Fruit fly (Drosophila melanogaster): ENCODE data around the gene CG12170.
A peak's percentile ranks its signal among the peaks of the same experiment; 100 is the strongest.

dm6 chr3R:5660198-5660893 is 23.3 kb downstream of the CG12170 start, which contains the start of gene Wdr33:
- TF ChIP-seq achi (GFP tag; optimal IDR thresholded peaks at IDR 0.05) (peak; percentile 35), CG8319 (GFP tag; optimal IDR thresholded peaks at IDR 0.05) (peak; percentile 6), eg (GFP tag; IDR thresholded peaks at IDR 0.05) (no peak), CG7368 (GFP tag; optimal IDR thresholded peaks at IDR 0.05) (no peak), CG32006 (GFP tag; optimal IDR thresholded peaks at IDR 0.05) (peak; percentile 60), topi (GFP tag; optimal IDR thresholded peaks at IDR 0.05) (peak; percentile 24), svp (GFP tag) (peak; percentile 68), vri (GFP tag; optimal IDR thresholded peaks at IDR 0.05) (no peak), CG4318 (GFP tag; optimal IDR thresholded peaks at IDR 0.05) (no peak), Eip78C (GFP tag) (peak; percentile 9), spab (GFP tag; optimal IDR thresholded peaks at IDR 0.05) (no peak), Eip75B (GFP tag; optimal IDR thresholded peaks at IDR 0.05) (peak; percentile 4), Sox15 (GFP tag; optimal IDR thresholded peaks at IDR 0.05) (peak; percentile 45)

Measured in whole organism, prepupa.